Fruit fly (Drosophila melanogaster): ENCODE results near the gene sn.
A peak's percentile ranks its signal among the peaks of the same experiment; 100 is the strongest.

The sn gene

dm6 chrX:7967848-7968143 is 4.0 kb downstream of the sn start:
- no peak for TF ChIP-seq Hr39 (GFP tag; optimal IDR thresholded peaks at IDR 0.05)
- TF ChIP-seq dsx (GFP tag; optimal IDR thresholded peaks at IDR 0.05; ENCODE audit: poor library complexity, severe bottlenecking): peak; percentile 14
- TF ChIP-seq Eip93F (GFP tag; optimal IDR thresholded peaks at IDR 0.05): no peak
- TF ChIP-seq Met (GFP tag; optimal IDR thresholded peaks at IDR 0.05): no peak
- TF ChIP-seq net (GFP tag; optimal IDR thresholded peaks at IDR 0.05): no peak
- no peak for TF ChIP-seq CG16779 (tag; optimal IDR thresholded peaks at IDR 0.05)
- no peak for TF ChIP-seq cyc (GFP tag; optimal IDR thresholded peaks at IDR 0.05)
- no peak for TF ChIP-seq spab (GFP tag; optimal IDR thresholded peaks at IDR 0.05)
- TF ChIP-seq Sox14 (GFP tag; optimal IDR thresholded peaks at IDR 0.05): peak; percentile 28
- TF ChIP-seq CG8119 (GFP tag; IDR thresholded peaks at IDR 0.05): 0 out of 3 replicates have a peak, but pooled peaks have one; percentile 9
- TF ChIP-seq CG6808 (GFP tag; optimal IDR thresholded peaks at IDR 0.05): no peak
- TF ChIP-seq CG10669 (GFP tag; optimal IDR thresholded peaks at IDR 0.05): no peak
- TF ChIP-seq eg (GFP tag; IDR thresholded peaks at IDR 0.05): no peak
- no peak for TF ChIP-seq pdm3 (GFP tag; optimal IDR thresholded peaks at IDR 0.05)
- TF ChIP-seq CG9139 (GFP tag; optimal IDR thresholded peaks at IDR 0.05): peak; percentile 10
- no peak for TF ChIP-seq OdsH (GFP tag; optimal IDR thresholded peaks at IDR 0.05)
- TF ChIP-seq Hr38 (GFP tag; optimal IDR thresholded peaks at IDR 0.05): no peak
- no peak for TF ChIP-seq Lpt (GFP tag; optimal IDR thresholded peaks at IDR 0.05)
- no peak for TF ChIP-seq esn (GFP tag; optimal IDR thresholded peaks at IDR 0.05)
- no peak for TF ChIP-seq salr (GFP tag; optimal IDR thresholded peaks at IDR 0.05)
- no peak for TF ChIP-seq achi (GFP tag; optimal IDR thresholded peaks at IDR 0.05)
- TF ChIP-seq ss (GFP tag; optimal IDR thresholded peaks at IDR 0.05): peak in 1 of 2 experiments; percentile 56

- TF ChIP-seq Ets21C (GFP tag; optimal IDR thresholded peaks at IDR 0.05) (peak; percentile 7), CG1621 (tag; optimal IDR thresholded peaks at IDR 0.05) (no peak), fd85E (GFP tag; optimal IDR thresholded peaks at IDR 0.05) (no peak), CG9139 (GFP tag; optimal IDR thresholded peaks at IDR 0.05) (no peak), CG16779 (tag; optimal IDR thresholded peaks at IDR 0.05) (no peak), CG4318 (GFP tag; optimal IDR thresholded peaks at IDR 0.05) (no peak), CG15336 (GFP tag; IDR thresholded peaks at IDR 0.05) (no peak), ss (GFP tag; optimal IDR thresholded peaks at IDR 0.05) (no peak), CG7368 (GFP tag; optimal IDR thresholded peaks at IDR 0.05) (no peak), CG8632 (GFP tag; optimal IDR thresholded peaks at IDR 0.05) (peak; percentile 53), Blimp-1 (GFP tag; optimal IDR thresholded peaks at IDR 0.05) (no peak), Eip75B (GFP tag; optimal IDR thresholded peaks at IDR 0.05) (no peak), pdm3 (GFP tag; optimal IDR thresholded peaks at IDR 0.05) (peak; percentile 51), esn (GFP tag; optimal IDR thresholded peaks at IDR 0.05) (peak; percentile 62), dac (GFP tag; optimal IDR thresholded peaks at IDR 0.05) (no peak), CG6276 (GFP tag; optimal IDR thresholded peaks at IDR 0.05) (no peak), CG34406 (GFP tag; optimal IDR thresholded peaks at IDR 0.05) (peak; percentile 58), fd59A (GFP tag; optimal IDR thresholded peaks at IDR 0.05) (no peak), CG6854 (GFP tag; optimal IDR thresholded peaks at IDR 0.05) (no peak), eg (GFP tag; IDR thresholded peaks at IDR 0.05) (0 out of 3 replicates have a peak, but pooled peaks have one; percentile 13), achi (GFP tag; optimal IDR thresholded peaks at IDR 0.05) (peak; percentile 55), CG3032 (tag; optimal IDR thresholded peaks at IDR 0.05) (peak; percentile 36), Lpt (GFP tag; optimal IDR thresholded peaks at IDR 0.05) (no peak), Sox102F (GFP tag; optimal IDR thresholded peaks at IDR 0.05) (peak; percentile 8), CG8319 (GFP tag; optimal IDR thresholded peaks at IDR 0.05) (no peak), Smox (GFP tag; optimal IDR thresholded peaks at IDR 0.05) (peak; percentile 39), CG6163 (GFP tag; IDR thresholded peaks at IDR 0.05) (no peak), cyc (GFP tag; optimal IDR thresholded peaks at IDR 0.05) (peak; percentile 18), CG10669 (GFP tag; optimal IDR thresholded peaks at IDR 0.05) (no peak), salr (GFP tag; optimal IDR thresholded peaks at IDR 0.05) (peak in 1 of 2 experiments; percentile 30), topi (GFP tag; optimal IDR thresholded peaks at IDR 0.05) (peak; percentile 36), CG3919 (GFP tag; optimal IDR thresholded peaks at IDR 0.05) (peak; percentile 16), net (GFP tag; optimal IDR thresholded peaks at IDR 0.05) (peak; percentile 5), acj6 (GFP tag; optimal IDR thresholded peaks at IDR 0.05) (peak; percentile 54), Hr4 (GFP tag; optimal IDR thresholded peaks at IDR 0.05) (peak; percentile 18), OdsH (GFP tag; optimal IDR thresholded peaks at IDR 0.05) (peak; percentile 51), CG11902 (GFP tag; optimal IDR thresholded peaks at IDR 0.05) (no peak), Met (GFP tag; optimal IDR thresholded peaks at IDR 0.05) (peak; percentile 35), fkh (GFP tag; optimal IDR thresholded peaks at IDR 0.05) (no peak), CG8119 (GFP tag; IDR thresholded peaks at IDR 0.05) (no peak), Gug (GFP tag; IDR thresholded peaks at IDR 0.05) (no peak)
Observed at dm6 chrX:7968215-7968799, 4.5 kb downstream of the sn start, which contains the start of gene sws. Gene sws, minus strand, starts transcription at chrX:7968236.
